Fruit fly (Drosophila melanogaster): ENCODE measurements around the gene sgg.

Gene sgg

dm6 chrX:2653533-2654296, 20.0 kb downstream of the sgg start (continued):
- peak; percentile 35 for TF ChIP-seq CG3407 (GFP tag; optimal IDR thresholded peaks at IDR 0.05)
- no peak for TF ChIP-seq tin (GFP tag; optimal IDR thresholded peaks at IDR 0.05)
- TF ChIP-seq odd (GFP tag; optimal IDR thresholded peaks at IDR 0.05) = peak; percentile 18
- TF ChIP-seq D19A (tag; optimal IDR thresholded peaks at IDR 0.05) = peak; percentile 7
- peak; percentile 27 for TF ChIP-seq gem (tag; optimal IDR thresholded peaks at IDR 0.05)
- TF ChIP-seq CG3838 (GFP tag; optimal IDR thresholded peaks at IDR 0.05) = peak; percentile 37
- TF ChIP-seq CG4707 (GFP tag; optimal IDR thresholded peaks at IDR 0.05) = peak; percentile 27
- TF ChIP-seq ATbp (GFP tag; optimal IDR thresholded peaks at IDR 0.05) = peak; percentile 72
- TF ChIP-seq trem (tag; optimal IDR thresholded peaks at IDR 0.05) = no peak
- peak in 1 of 2 experiments; percentile 37 for TF ChIP-seq bsh (GFP tag; optimal IDR thresholded peaks at IDR 0.05)
- peak; percentile 0 for TF ChIP-seq CG15514 (GFP tag; optimal IDR thresholded peaks at IDR 0.05)
- TF ChIP-seq CG12769 (tag; optimal IDR thresholded peaks at IDR 0.05) = peak; percentile 0
- peak; percentile 19 for TF ChIP-seq oc (tag; optimal IDR thresholded peaks at IDR 0.05)
- TF ChIP-seq unpg (GFP tag; optimal IDR thresholded peaks at IDR 0.05) = peak; percentile 13
- TF ChIP-seq CG6254 (GFP tag; optimal IDR thresholded peaks at IDR 0.05) = peak; percentile 8
- TF ChIP-seq bab2 (GFP tag; optimal IDR thresholded peaks at IDR 0.05) = no peak
- peak; percentile 25 for TF ChIP-seq CG13296 (GFP tag; optimal IDR thresholded peaks at IDR 0.05)
- no peak for TF ChIP-seq CG30020 (tag; optimal IDR thresholded peaks at IDR 0.05)
- peak; percentile 32 for TF ChIP-seq sd (tag; optimal IDR thresholded peaks at IDR 0.05)
- TF ChIP-seq CTCF (GFP tag; optimal IDR thresholded peaks at IDR 0.05) = peak; percentile 21
- TF ChIP-seq CG31365 (tag; optimal IDR thresholded peaks at IDR 0.05) = peak; percentile 20
- peak in 1 of 2 experiments; percentile 72 for TF ChIP-seq eve (GFP tag; optimal IDR thresholded peaks at IDR 0.05)

- TF ChIP-seq CG30020 (tag; optimal IDR thresholded peaks at IDR 0.05) (no peak), lab (GFP tag; optimal IDR thresholded peaks at IDR 0.05) (peak; percentile 35), Sry-δ (GFP tag; optimal IDR thresholded peaks at IDR 0.05) (no peak), BtbVII (GFP tag; optimal IDR thresholded peaks at IDR 0.05) (no peak), Doc3 (GFP tag; IDR thresholded peaks at IDR 0.05; ENCODE audit: partially characterized antibody) (no peak), CG7786 (GFP tag; optimal IDR thresholded peaks at IDR 0.05) (no peak), CG14014 (GFP tag; IDR thresholded peaks at IDR 0.05) (no peak), her (GFP tag; optimal IDR thresholded peaks at IDR 0.05) (no peak), CG12155 (GFP tag; optimal IDR thresholded peaks at IDR 0.05) (no peak), Chrac-16 (GFP tag; optimal IDR thresholded peaks at IDR 0.05) (no peak), NK7.1 (GFP tag; optimal IDR thresholded peaks at IDR 0.05) (no peak), gem (tag; optimal IDR thresholded peaks at IDR 0.05) (peak; percentile 31), CG10543 (GFP tag; optimal IDR thresholded peaks at IDR 0.05) (no peak), exex (tag; optimal IDR thresholded peaks at IDR 0.05) (peak; percentile 33), grn (GFP tag; optimal IDR thresholded peaks at IDR 0.05) (peak; percentile 69), CG6791 (GFP tag; IDR thresholded peaks at IDR 0.05; ENCODE audit: partially characterized antibody) (no peak), B-H1 (GFP tag; IDR thresholded peaks at IDR 0.05) (no peak), dmrt11E (tag; optimal IDR thresholded peaks at IDR 0.05) (no peak), lov (optimal IDR thresholded peaks at IDR 0.05) (no peak), lov (GFP tag; IDR thresholded peaks at IDR 0.05) (no peak), HLHmδ (GFP tag; optimal IDR thresholded peaks at IDR 0.05) (no peak), NC2α (GFP tag; optimal IDR thresholded peaks at IDR 0.05) (no peak)
These were observed 21.7 kb downstream of the sgg start for dm6 chrX:2655479-2655878.

Data from whole organism, embryonic.